Worm (Caenorhabditis elegans): ENCODE data around the gene Y37H2A.1.

Y37H2A.1 gene

ce11 chrV:18127192-18127591, 19.1 kb downstream of the Y37H2A.1 start, which contains the start of gene fbxa-211:
Gene fbxa-211 (plus strand): TSS chrV:18127519.
- TF ChIP-seq W03F9.2 (tag; optimal IDR thresholded peaks at IDR 0.05) (no peak), him-1 (tag; optimal IDR thresholded peaks at IDR 0.05) (no peak), dao-5 (tag; optimal IDR thresholded peaks at IDR 0.05) (no peak)

ce11 chrV:18128545-18128944, 20.5 kb downstream of the Y37H2A.1 start:
- TF ChIP-seq dao-5 (tag; optimal IDR thresholded peaks at IDR 0.05) (no peak), W03F9.2 (tag; optimal IDR thresholded peaks at IDR 0.05) (no peak), him-1 (tag; optimal IDR thresholded peaks at IDR 0.05) (no peak)

- no peak for TF ChIP-seq W03F9.2 (tag; optimal IDR thresholded peaks at IDR 0.05)
- TF ChIP-seq dao-5 (tag; optimal IDR thresholded peaks at IDR 0.05), result no peak
- no peak for TF ChIP-seq him-1 (tag; optimal IDR thresholded peaks at IDR 0.05)
Measured at ce11 chrV:18131049-18131448, 23.0 kb downstream of the Y37H2A.1 start, which contains the start of gene Y37H2A.12. Gene Y37H2A.12 (minus strand): TSS chrV:18131129.

ce11 chrV:18133177-18133576, 25.1 kb downstream of the Y37H2A.1 start, which contains the start of gene Y37H2A.18:
Gene Y37H2A.18 (minus strand): TSS chrV:18133277.
- TF ChIP-seq him-1 (tag; optimal IDR thresholded peaks at IDR 0.05), result no peak
- no peak for TF ChIP-seq dao-5 (tag; optimal IDR thresholded peaks at IDR 0.05)
- no peak for TF ChIP-seq W03F9.2 (tag; optimal IDR thresholded peaks at IDR 0.05)

- no peak for TF ChIP-seq dao-5 (tag; optimal IDR thresholded peaks at IDR 0.05)
- TF ChIP-seq him-1 (tag; optimal IDR thresholded peaks at IDR 0.05), result no peak
- TF ChIP-seq W03F9.2 (tag; optimal IDR thresholded peaks at IDR 0.05), result no peak
Measured at ce11 chrV:18134378-18134777, 26.3 kb downstream of the Y37H2A.1 start, which contains the start of gene Y37H2A.7. Gene Y37H2A.7 (minus strand): TSS chrV:18134478.

ce11 chrV:18137679-18138078, 29.6 kb downstream of the Y37H2A.1 start:
- TF ChIP-seq dao-5 (tag; optimal IDR thresholded peaks at IDR 0.05), result no peak
- no peak for TF ChIP-seq W03F9.2 (tag; optimal IDR thresholded peaks at IDR 0.05)
- no peak for TF ChIP-seq him-1 (tag; optimal IDR thresholded peaks at IDR 0.05)

- no peak for TF ChIP-seq W03F9.2 (tag; optimal IDR thresholded peaks at IDR 0.05)
- TF ChIP-seq dao-5 (tag; optimal IDR thresholded peaks at IDR 0.05), result no peak
- TF ChIP-seq him-1 (tag; optimal IDR thresholded peaks at IDR 0.05), result no peak
Measured at ce11 chrV:18138695-18139094, 30.6 kb downstream of the Y37H2A.1 start, which contains the start of gene Y37H2A.10. Gene Y37H2A.10 (plus strand): TSS chrV:18138995.

ce11 chrV:18141161-18141560, 33.1 kb downstream of the Y37H2A.1 start, which contains the start of gene Y37H2A.11:
Gene Y37H2A.11 (plus strand): TSS chrV:18141461.
- no peak for TF ChIP-seq dao-5 (tag; optimal IDR thresholded peaks at IDR 0.05)
- no peak for TF ChIP-seq W03F9.2 (tag; optimal IDR thresholded peaks at IDR 0.05)

- no peak for TF ChIP-seq dao-5 (tag; optimal IDR thresholded peaks at IDR 0.05)
- TF ChIP-seq W03F9.2 (tag; optimal IDR thresholded peaks at IDR 0.05), result no peak
- no peak for TF ChIP-seq him-1 (tag; optimal IDR thresholded peaks at IDR 0.05)
Measured at ce11 chrV:18142549-18142948, 34.5 kb downstream of the Y37H2A.1 start, which contains the start of gene Y37H2A.13. Gene Y37H2A.13 (plus strand): TSS chrV:18142849.

- TF ChIP-seq W03F9.2 (tag; optimal IDR thresholded peaks at IDR 0.05) (no peak), dao-5 (tag; optimal IDR thresholded peaks at IDR 0.05) (no peak), him-1 (tag; optimal IDR thresholded peaks at IDR 0.05) (no peak)
Measured at ce11 chrV:18143445-18143844, 35.4 kb downstream of the Y37H2A.1 start, which contains the start of gene Y37H2A.14. Gene Y37H2A.14 (plus strand): TSS chrV:18143745.

- TF ChIP-seq him-1 (tag; optimal IDR thresholded peaks at IDR 0.05), result no peak
- no peak for TF ChIP-seq dao-5 (tag; optimal IDR thresholded peaks at IDR 0.05)
- no peak for TF ChIP-seq W03F9.2 (tag; optimal IDR thresholded peaks at IDR 0.05)
Measured at ce11 chrV:18144442-18144841, 36.4 kb downstream of the Y37H2A.1 start.

- TF ChIP-seq him-1 (tag; optimal IDR thresholded peaks at IDR 0.05) (no peak), W03F9.2 (tag; optimal IDR thresholded peaks at IDR 0.05) (no peak), dao-5 (tag; optimal IDR thresholded peaks at IDR 0.05) (no peak)
Measured at ce11 chrV:18146077-18146476, 38.0 kb downstream of the Y37H2A.1 start, which contains the start of gene C14A6.3. Gene C14A6.3 (plus strand): TSS chrV:18146377.

ce11 chrV:18157707-18158106, 49.6 kb downstream of the Y37H2A.1 start, which contains the start of gene clec-48:
Gene clec-48 (plus strand): TSS chrV:18158026.
- no peak for TF ChIP-seq him-1 (tag; optimal IDR thresholded peaks at IDR 0.05)
- no peak for TF ChIP-seq W03F9.2 (tag; optimal IDR thresholded peaks at IDR 0.05)

ce11 chrV:18158172-18158571, 50.1 kb downstream of the Y37H2A.1 start:
- TF ChIP-seq dao-5 (tag; optimal IDR thresholded peaks at IDR 0.05) (no peak), W03F9.2 (tag; optimal IDR thresholded peaks at IDR 0.05) (no peak), him-1 (tag; optimal IDR thresholded peaks at IDR 0.05) (no peak)

- no peak for TF ChIP-seq dao-5 (tag; optimal IDR thresholded peaks at IDR 0.05)
Measured at ce11 chrV:18161228-18161627, 53.2 kb downstream of the Y37H2A.1 start, which contains the start of gene C14A6.13. Gene C14A6.13 (minus strand): TSS chrV:18161328.

Data from whole organism, L4/young adult.